Fruit fly (Drosophila melanogaster): ENCODE measurements around the gene tara.

Gene tara

DNA sequence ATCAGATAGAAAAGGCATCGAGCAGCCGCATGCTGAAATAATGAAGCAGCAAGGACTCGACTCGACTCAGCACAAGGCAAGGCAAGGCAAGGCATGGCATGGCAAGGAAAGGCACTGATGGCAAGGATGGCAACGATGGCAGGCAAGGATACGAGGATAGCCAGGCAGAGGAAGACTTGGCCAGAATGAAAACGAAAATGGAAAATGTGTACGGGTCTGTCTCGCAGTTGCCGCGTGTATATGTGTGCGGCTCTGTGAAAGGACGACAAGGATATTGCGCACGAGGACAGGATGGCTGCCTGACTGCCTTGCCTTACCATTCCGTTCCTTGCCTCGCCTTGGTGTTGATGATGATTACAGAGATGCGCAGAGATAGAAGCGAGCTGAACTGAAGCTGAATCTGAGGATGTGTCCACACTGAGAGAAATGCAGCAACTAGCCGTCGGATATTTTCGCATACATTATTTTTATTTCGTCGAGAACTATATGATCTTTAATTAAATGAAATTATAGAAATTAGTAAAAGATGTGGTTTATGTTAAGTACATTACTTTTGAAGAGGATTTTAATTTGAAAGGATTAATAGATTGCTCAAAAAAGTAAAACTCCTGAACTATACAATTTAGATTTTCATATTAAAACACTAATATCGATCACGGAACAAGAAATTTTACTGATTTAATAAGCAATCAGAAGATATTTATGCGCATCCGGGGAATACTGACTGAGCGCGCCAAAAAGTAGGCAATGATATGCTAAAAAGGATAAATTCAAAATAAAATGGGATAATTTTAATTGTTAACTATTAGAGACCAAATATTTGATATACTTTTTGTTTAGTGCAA, 10.8 kb upstream of the tara start (continued):
- TF ChIP-seq knrl (GFP tag; IDR thresholded peaks at IDR 0.05; ENCODE audit: partially characterized antibody) (no peak), fd96Cb (tag; optimal IDR thresholded peaks at IDR 0.05) (peak; percentile 23), CG9876 (GFP tag; optimal IDR thresholded peaks at IDR 0.05) (no peak), Bteb2 (GFP tag; optimal IDR thresholded peaks at IDR 0.05) (peak; percentile 8), Eip74EF (GFP tag; optimal IDR thresholded peaks at IDR 0.05) (peak in 1 of 2 experiments; percentile 44), nerfin-1 (tag; optimal IDR thresholded peaks at IDR 0.05) (no peak), Dfd (GFP tag; optimal IDR thresholded peaks at IDR 0.05) (no peak), zfh1 (GFP tag; IDR thresholded peaks at IDR 0.05) (no peak), tll (GFP tag; optimal IDR thresholded peaks at IDR 0.05) (no peak), gem (tag; optimal IDR thresholded peaks at IDR 0.05) (peak; percentile 58), Hmr (GFP tag; optimal IDR thresholded peaks at IDR 0.05) (no peak), org-1 (GFP tag; optimal IDR thresholded peaks at IDR 0.05) (peak; percentile 5), Hsf (GFP tag; optimal IDR thresholded peaks at IDR 0.05) (peak; percentile 42), CG10209 (GFP tag; optimal IDR thresholded peaks at IDR 0.05) (peak; percentile 41), tup (GFP tag; optimal IDR thresholded peaks at IDR 0.05) (no peak), tio (GFP tag; optimal IDR thresholded peaks at IDR 0.05) (peak; percentile 55), CG11504 (tag; optimal IDR thresholded peaks at IDR 0.05) (peak; percentile 70), Nf-YC (tag; optimal IDR thresholded peaks at IDR 0.05) (peak; percentile 27), Ssrp (tag; optimal IDR thresholded peaks at IDR 0.05) (peak; percentile 10), Deaf1 (tag; optimal IDR thresholded peaks at IDR 0.05) (no peak), Pdp1 (GFP tag; optimal IDR thresholded peaks at IDR 0.05) (peak in 1 of 2 experiments; percentile 16), Ptx1 (GFP tag; IDR thresholded peaks at IDR 0.05) (peak; percentile 19; the same call in 1 of the 2 replicates), Meics (GFP tag; optimal IDR thresholded peaks at IDR 0.05) (peak; percentile 62), CG8478 (optimal IDR thresholded peaks at IDR 0.05) (peak; percentile 79), Dll (GFP tag; IDR thresholded peaks at IDR 0.05; ENCODE audit: partially characterized antibody) (no peak), CG30403 (GFP tag; optimal IDR thresholded peaks at IDR 0.05) (peak; percentile 60), Fer3 (tag; optimal IDR thresholded peaks at IDR 0.05) (peak; percentile 8), CG1233 (GFP tag; optimal IDR thresholded peaks at IDR 0.05) (peak; percentile 21), CG3838 (GFP tag; optimal IDR thresholded peaks at IDR 0.05) (no peak), CG15269 (tag; optimal IDR thresholded peaks at IDR 0.05) (peak; percentile 46), Ets65A (GFP tag) (peak; percentile 76), CG3407 (GFP tag; optimal IDR thresholded peaks at IDR 0.05) (no peak), grau (tag; optimal IDR thresholded peaks at IDR 0.05) (peak; percentile 59), CG13624 (GFP tag; optimal IDR thresholded peaks at IDR 0.05) (no peak), CG10274 (GFP tag; optimal IDR thresholded peaks at IDR 0.05) (no peak), Hr3 (GFP tag; optimal IDR thresholded peaks at IDR 0.05) (peak; percentile 34), CG15696 (tag; optimal IDR thresholded peaks at IDR 0.05) (no peak), D19A (tag; optimal IDR thresholded peaks at IDR 0.05) (peak; percentile 28), CG15601 (tag; optimal IDR thresholded peaks at IDR 0.05) (no peak), wdn (GFP tag; IDR thresholded peaks at IDR 0.05) (no peak), sens-2 (GFP tag; IDR thresholded peaks at IDR 0.05) (no peak), CG1602 (GFP tag; optimal IDR thresholded peaks at IDR 0.05) (peak; percentile 18), slbo (GFP tag; IDR thresholded peaks at IDR 0.05) (peak; percentile 31), dysf (GFP tag; IDR thresholded peaks at IDR 0.05) (no peak), zfh2 (GFP tag; optimal IDR thresholded peaks at IDR 0.05) (no peak), CG31441 (GFP tag; IDR thresholded peaks at IDR 0.05) (peak; percentile 58; the same call in 1 of the 2 replicates), CG10147 (GFP tag; optimal IDR thresholded peaks at IDR 0.05) (peak; percentile 16), Neu2 (GFP tag; optimal IDR thresholded peaks at IDR 0.05; ENCODE audit: borderline replicate concordance) (no peak)
